Worm (Caenorhabditis elegans) whole organism, midembryonic: ENCODE measurements around the gene F54B11.4.

Experiments used
- cog-1 ChIP-seq: sonication (generic microtip); optimal IDR thresholded peaks from 2 replicates; lab custom pipeline; 2016; ENCODE audit warnings: missing genetic modification characterization, missing compliant biosample characterization
- flt-1 ChIP-seq: fragments of 200-800 bp; sonication (Bioruptor generic); IDR thresholded peaks from 2 replicates; pipeline ENCODE4 v1.3.6; 2022; ENCODE audit warnings: missing genetic modification characterization, missing compliant biosample characterization
- ztf-23 ChIP-seq: fragments of 200-800 bp; sonication (Bioruptor generic); IDR thresholded peaks from 2 replicates; pipeline ENCODE4 v1.3.6; 2022; ENCODE audit warnings: missing genetic modification reagents, missing genetic modification characterization, missing compliant biosample characterization

- TF ChIP-seq cog-1 = no peak
- no peak for TF ChIP-seq ztf-23 (GFP tag; lab: Robert Waterston, UW)
- no peak for TF ChIP-seq flt-1
Measured at ce11 chrX:13561954-13562353, 30.5 kb upstream of the F54B11.4 start.
